Fruit fly (Drosophila melanogaster): ENCODE results near the gene Ide.

- TF ChIP-seq CG14711 (tag; optimal IDR thresholded peaks at IDR 0.05) (no peak), CG11617 (GFP tag; optimal IDR thresholded peaks at IDR 0.05) (no peak), CG33017 (tag; optimal IDR thresholded peaks at IDR 0.05) (no peak), toe (GFP tag; optimal IDR thresholded peaks at IDR 0.05) (no peak), bab1 (GFP tag; optimal IDR thresholded peaks at IDR 0.05) (no peak), tj (GFP tag; optimal IDR thresholded peaks at IDR 0.05) (no peak)
Measured at dm6 chr3L:20342334-20342733, 33.4 kb downstream of the Ide start, which contains the start of gene Spn77Bc.
